Worm (Caenorhabditis elegans): ENCODE measurements around the gene R08C7.8.

The R08C7.8 gene

ce11 chrIV:4400350-4401326 is 33.7 kb downstream of the R08C7.8 start, which contains the start of gene Y24D9A.6 (continued):
- TF ChIP-seq skn-1 (tag; optimal IDR thresholded peaks at IDR 0.05): peak; percentile 57
- TF ChIP-seq aly-2 (tag; optimal IDR thresholded peaks at IDR 0.05): peak; percentile 41
- peak; percentile 80 for TF ChIP-seq irx-1 (tag; optimal IDR thresholded peaks at IDR 0.05)
- peak; percentile 73 to 80 for TF ChIP-seq efl-1 (optimal IDR thresholded peaks at IDR 0.05)
- peak; percentile 3 to 92 for TF ChIP-seq efl-1 (GFP tag; optimal IDR thresholded peaks at IDR 0.05 in 1 of 2)
- TF ChIP-seq lin-14 (GFP tag; optimal IDR thresholded peaks at IDR 0.05): peak; percentile 95
- TF ChIP-seq unc-62 (GFP tag; optimal IDR thresholded peaks at IDR 0.05): no peak
- peak; percentile 72 to 81 for TF ChIP-seq lsy-2 (tag; optimal IDR thresholded peaks at IDR 0.05)

- TF ChIP-seq dsc-1 (tag; optimal IDR thresholded peaks at IDR 0.05) (no peak), blmp-1 (tag; optimal IDR thresholded peaks at IDR 0.05) (peak; percentile 63), egl-13 (tag; optimal IDR thresholded peaks at IDR 0.05) (no peak), efl-1 (optimal IDR thresholded peaks at IDR 0.05) (peak in 1 of 2 experiments; percentile 1), efl-1 (GFP tag; optimal IDR thresholded peaks at IDR 0.05 in 1 of 2) (peak in 1 of 2 experiments; percentile 71), ztf-11 (tag; optimal IDR thresholded peaks at IDR 0.05) (no peak), aly-2 (tag; optimal IDR thresholded peaks at IDR 0.05) (no peak), lin-14 (GFP tag; optimal IDR thresholded peaks at IDR 0.05) (no peak), ceh-8 (GFP tag; optimal IDR thresholded peaks at IDR 0.05) (no peak)
These were observed 34.8 kb downstream of the R08C7.8 start for ce11 chrIV:4399418-4400136.

ce11 chrIV:4398890-4399289 is 35.5 kb downstream of the R08C7.8 start:
- TF ChIP-seq vab-15 (tag; optimal IDR thresholded peaks at IDR 0.05) (no peak), jun-1 (tag; optimal IDR thresholded peaks at IDR 0.05) (no peak), sox-4 (tag; optimal IDR thresholded peaks at IDR 0.05) (no peak), efl-1 (optimal IDR thresholded peaks at IDR 0.05) (no peak), efl-1 (GFP tag; optimal IDR thresholded peaks at IDR 0.05 in 1 of 2) (peak in 1 of 2 experiments; percentile 56), C04F5.9 (tag; optimal IDR thresholded peaks at IDR 0.05) (no peak)

ce11 chrIV:4398420-4398819 is 35.9 kb downstream of the R08C7.8 start:
- TF ChIP-seq sptf-1 (tag; optimal IDR thresholded peaks at IDR 0.05): no peak
- peak; percentile 86 for TF ChIP-seq blmp-1 (tag; optimal IDR thresholded peaks at IDR 0.05)
- TF ChIP-seq ztf-11 (tag; optimal IDR thresholded peaks at IDR 0.05): no peak
- peak; percentile 16 for TF ChIP-seq nhr-47 (tag; optimal IDR thresholded peaks at IDR 0.05)
- TF ChIP-seq lin-14 (GFP tag; optimal IDR thresholded peaks at IDR 0.05): peak; percentile 45
- peak; percentile 35 for TF ChIP-seq nhr-85 (tag)
- TF ChIP-seq mdl-1 (tag; optimal IDR thresholded peaks at IDR 0.05): no peak
- TF ChIP-seq rnt-1 (tag; optimal IDR thresholded peaks at IDR 0.05): peak; percentile 32
- TF ChIP-seq ztf-4 (tag; optimal IDR thresholded peaks at IDR 0.05): peak; percentile 26
- TF ChIP-seq skn-1 (tag; optimal IDR thresholded peaks at IDR 0.05): peak; percentile 7
- peak in 1 of 2 experiments; percentile 27 for TF ChIP-seq lsy-2 (tag; optimal IDR thresholded peaks at IDR 0.05)
- TF ChIP-seq nhr-20 (tag; optimal IDR thresholded peaks at IDR 0.05): peak; percentile 7
- peak in 1 of 2 experiments; percentile 12 for TF ChIP-seq lin-35 (GFP tag; optimal IDR thresholded peaks at IDR 0.05)

- TF ChIP-seq sup-37 (GFP tag; optimal IDR thresholded peaks at IDR 0.05): no peak
- no peak for TF ChIP-seq efl-1 (optimal IDR thresholded peaks at IDR 0.05)
- TF ChIP-seq efl-1 (GFP tag; optimal IDR thresholded peaks at IDR 0.05 in 1 of 2): peak in 1 of 2 experiments; percentile 89
These were observed 36.8 kb downstream of the R08C7.8 start for ce11 chrIV:4397586-4397985.

ce11 chrIV:4397111-4397510 is 37.2 kb downstream of the R08C7.8 start:
- TF ChIP-seq nhr-28 (tag; optimal IDR thresholded peaks at IDR 0.05) (no peak), blmp-1 (tag; optimal IDR thresholded peaks at IDR 0.05) (peak; percentile 56), sptf-1 (tag; optimal IDR thresholded peaks at IDR 0.05) (no peak), hlh-4 (tag; optimal IDR thresholded peaks at IDR 0.05) (no peak), lin-14 (GFP tag; optimal IDR thresholded peaks at IDR 0.05) (peak; percentile 15), unc-62 (GFP tag; optimal IDR thresholded peaks at IDR 0.05) (no peak), lir-3 (tag; optimal IDR thresholded peaks at IDR 0.05; ENCODE audit: poor library complexity) (no peak)

All from whole organism, L1 larva.